Fruit fly (Drosophila melanogaster) whole organism, larva: Measurements from ENCODE around the gene CG32639.
A peak's percentile ranks its signal among the peaks of the same experiment; 100 is the strongest.

ENCODE experiments used
- noc ChIP-seq: fragments of 200-800 bp; sonication (Bioruptor generic); optimal IDR thresholded peaks from 3 replicates; lab custom pipeline; 2019; ENCODE audit warnings: missing biosample characterization, mild to moderate bottlenecking, missing genetic modification characterization, moderate library complexity

Gene CG32639

DNA sequence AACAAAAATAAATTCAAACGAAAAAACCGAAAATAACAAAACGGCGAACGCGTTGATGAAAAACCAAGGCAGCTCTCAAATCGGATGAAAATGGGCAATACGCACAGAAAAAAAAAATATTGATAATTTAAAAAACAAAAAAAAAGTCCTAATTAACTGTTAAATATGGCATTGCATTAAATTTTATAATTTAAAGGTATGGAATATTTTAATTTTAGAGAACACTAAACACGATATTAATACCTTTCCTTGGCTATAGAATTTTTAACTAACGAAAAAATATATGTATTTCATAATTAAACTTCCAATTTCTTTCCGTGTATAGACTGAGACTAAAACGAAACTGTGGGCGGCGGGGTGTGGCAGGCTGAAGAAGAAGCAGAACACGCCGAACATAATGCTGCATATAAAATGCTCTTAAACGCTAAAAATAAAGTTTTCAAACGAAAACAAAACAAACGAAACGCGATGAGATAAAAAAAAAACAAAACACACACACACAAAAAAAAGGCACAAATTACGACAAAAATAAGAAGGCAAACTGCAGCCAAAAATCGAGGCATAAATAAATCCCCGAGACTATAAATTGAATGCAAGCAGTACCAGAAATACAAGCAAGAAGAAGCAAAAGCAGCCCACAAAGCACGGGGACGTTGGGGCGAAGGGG, 38.2 kb upstream of the CG32639 start:
- peak; percentile 25 for TF ChIP-seq noc (tag; lab: Kevin White, UChicago)

DNA sequence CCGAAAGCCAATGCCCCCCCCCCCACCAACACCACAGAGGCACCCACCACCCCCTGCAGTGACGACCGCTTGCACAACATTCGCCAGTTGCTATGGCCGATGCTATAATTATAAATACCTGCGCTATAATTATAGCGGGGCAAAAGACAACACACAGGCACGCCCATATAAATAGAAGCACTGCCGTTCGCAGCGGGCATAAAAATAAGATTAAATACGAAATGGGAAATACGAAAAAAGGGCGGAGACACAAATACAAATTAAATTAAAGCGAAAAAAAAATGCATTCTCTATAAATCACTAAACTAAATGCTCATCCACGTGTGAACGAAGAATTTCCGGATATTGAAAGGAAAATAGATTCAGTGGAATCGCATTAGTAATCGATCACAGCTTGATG, 37.1 kb upstream of the CG32639 start:
- no peak for TF ChIP-seq noc (tag; lab: Kevin White, UChicago)

DNA sequence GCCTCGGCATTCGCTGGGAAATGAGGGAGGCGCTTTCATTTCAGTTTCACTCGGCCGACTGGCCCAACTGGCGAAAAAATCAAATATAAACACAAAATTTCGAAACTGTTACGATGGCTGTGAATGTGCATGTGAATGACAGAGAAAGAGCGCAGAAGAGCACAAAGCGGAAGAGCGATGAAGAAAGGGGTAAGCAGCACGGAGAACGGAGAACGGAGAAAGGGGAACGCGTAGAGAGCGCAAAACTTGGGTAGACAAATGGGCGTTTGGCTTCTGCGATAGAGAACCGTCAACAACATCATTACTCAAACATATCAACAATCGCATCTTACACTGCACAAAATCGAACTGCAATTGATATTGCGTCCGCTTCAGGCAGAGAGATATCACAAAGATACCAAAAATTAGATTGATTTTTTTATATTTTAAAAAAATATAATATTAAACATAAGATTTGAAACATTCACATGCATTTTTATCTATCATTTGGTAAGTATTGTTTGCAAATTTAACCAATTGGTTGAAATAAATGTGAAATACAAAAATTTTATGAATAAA, 36.4 kb upstream of the CG32639 start:
- no peak for TF ChIP-seq noc (tag; lab: Kevin White, UChicago)

DNA sequence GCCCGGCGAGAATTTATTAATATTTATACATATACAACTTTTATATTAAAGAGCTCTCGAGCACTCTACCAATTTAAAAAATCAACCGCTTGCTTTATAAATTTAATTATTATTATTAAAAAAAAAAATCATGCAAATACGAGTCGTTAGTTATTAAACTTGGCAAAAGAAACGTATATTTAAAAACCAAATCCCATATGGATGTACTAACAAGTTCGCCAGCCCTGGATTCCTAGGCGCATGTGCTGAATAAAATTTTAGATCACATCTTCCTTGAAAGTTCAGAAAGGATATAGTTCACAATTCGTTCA, 22.3 kb upstream of the CG32639 start, which contains the start of gene comt:
comt (plus strand) TSS at position 265 of the 311 bp plus-strand sequence.
- TF ChIP-seq noc (tag; lab: Kevin White, UChicago) = no peak

DNA sequence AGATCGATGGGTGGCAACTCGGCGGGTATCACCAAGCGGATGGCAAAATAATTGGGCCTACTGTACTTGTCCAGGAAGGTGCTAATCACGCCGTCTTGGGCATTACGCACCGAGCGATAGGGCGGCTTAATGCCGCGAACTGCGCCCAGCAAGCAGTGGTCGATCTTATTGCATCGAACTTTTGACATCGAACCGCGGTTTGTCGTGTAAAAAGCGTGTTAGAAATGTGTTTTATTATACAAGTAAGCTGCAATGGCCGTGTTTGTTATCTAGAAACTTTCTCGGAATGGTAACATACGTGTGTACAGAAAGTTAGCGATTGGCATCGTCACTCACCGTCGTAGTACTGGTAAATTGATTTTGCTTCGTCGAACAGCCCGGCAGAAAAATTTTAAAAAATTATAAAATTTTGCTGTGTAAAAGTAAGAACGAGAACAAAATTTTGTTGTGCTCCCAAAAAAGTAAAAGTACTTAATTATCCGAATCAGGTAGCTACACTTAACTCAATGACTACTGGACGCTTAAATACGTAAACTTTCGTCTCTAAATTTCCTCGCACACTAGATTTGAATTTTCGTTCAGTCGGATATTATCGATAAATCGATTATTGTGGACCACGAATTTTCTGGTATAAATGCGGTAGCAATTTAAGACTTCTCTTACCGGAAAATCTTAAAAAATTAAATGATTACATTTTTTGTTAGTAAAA, 21.8 kb upstream of the CG32639 start, which contains the start of the genes mew and CG15742:
mew (minus strand) TSS at position 443 of the 709 bp plus-strand sequence.
CG15742 (minus strand) TSS at position 448 of the 709 bp plus-strand sequence.
- TF ChIP-seq noc (tag; lab: Kevin White, UChicago) = no peak

DNA sequence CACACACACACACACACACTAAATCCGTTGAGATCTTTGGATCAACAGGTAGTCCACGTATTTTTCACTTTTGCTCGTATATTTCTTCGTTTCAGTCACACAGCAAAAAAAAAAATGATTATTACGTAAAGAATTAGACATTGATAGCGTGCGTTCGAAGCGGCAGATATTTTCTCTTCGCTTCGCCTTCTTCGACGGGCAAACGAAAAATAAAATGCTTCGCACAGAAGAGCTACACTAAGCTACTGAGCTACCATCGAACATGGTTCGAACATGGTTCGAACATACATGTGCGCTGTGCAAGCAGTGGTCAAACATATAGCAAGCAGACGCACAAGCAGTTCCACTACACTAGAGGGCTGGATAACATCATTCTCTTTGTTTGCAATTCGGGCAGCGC, 20.6 kb upstream of the CG32639 start:
- no peak for TF ChIP-seq noc (tag; lab: Kevin White, UChicago)

DNA sequence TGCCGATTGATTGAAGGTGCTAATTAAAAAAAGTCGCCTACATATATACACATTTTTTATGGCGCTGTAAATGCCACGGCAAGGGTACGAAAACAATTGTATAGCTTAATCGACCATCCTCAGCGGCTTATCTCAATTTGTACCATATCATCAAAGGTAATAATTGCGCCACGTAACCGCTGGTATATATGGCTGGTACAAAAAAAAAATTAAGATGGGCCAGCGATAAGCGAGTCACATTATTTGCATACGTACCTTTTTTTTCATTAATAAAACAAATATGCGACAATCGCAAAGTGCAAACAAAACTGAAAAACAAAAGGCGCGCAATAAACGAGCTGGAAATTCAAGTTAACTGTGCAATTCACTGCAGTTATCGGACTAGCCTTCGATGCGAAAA, 18.1 kb upstream of the CG32639 start:
- no peak for TF ChIP-seq noc (tag; lab: Kevin White, UChicago)

DNA sequence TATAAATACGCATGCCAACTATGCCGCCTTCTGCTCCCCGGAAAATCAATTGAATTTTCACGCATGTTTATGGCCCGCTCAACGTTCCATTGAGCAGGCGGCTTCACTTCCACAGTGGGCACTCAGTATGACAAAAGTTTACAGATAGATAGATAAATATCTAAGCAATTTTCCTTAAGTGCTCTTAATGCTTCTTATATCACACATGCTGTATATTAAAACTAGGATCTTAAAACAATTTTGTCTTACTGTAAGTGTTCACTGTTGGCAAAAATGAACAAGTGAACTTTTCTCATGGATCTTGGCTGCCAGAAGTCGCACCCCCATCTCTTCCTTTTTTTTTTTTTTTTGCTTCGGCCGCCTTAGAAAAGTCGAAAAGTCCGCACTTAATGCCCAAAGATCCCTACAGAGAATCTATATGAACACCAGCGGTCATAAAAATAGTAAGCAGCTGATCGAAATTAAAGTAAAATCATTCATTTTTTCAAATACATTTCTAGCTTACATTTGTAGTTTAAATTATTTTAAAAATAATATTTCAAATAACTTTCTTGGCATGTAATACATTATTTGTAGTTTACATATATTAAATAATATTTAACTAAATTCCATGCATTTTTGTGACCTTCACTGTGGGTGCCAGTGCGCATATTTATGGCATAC, 16.8 kb upstream of the CG32639 start:
- peak; percentile 1 for TF ChIP-seq noc (tag; lab: Kevin White, UChicago)

DNA sequence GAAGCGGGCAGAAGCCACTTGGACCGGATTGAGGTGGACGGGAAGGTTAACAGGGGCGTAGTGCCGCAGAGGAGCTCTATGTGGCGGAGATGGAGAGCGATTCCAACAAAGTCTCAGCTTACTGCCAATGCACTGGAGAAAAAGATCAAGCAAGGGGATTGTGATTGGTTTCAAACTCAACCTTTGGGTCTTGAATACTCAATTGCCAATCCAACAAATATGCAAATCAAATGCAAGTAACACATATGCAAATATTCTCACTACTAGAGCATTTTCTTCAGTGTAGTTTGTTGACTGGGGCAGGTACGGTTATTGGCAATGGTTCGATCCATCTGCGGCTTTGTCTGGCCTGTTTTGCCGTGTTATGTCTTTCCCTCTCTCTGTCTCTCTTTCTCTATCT, 14.9 kb upstream of the CG32639 start:
- peak; percentile 86 for TF ChIP-seq noc (tag; lab: Kevin White, UChicago)

DNA sequence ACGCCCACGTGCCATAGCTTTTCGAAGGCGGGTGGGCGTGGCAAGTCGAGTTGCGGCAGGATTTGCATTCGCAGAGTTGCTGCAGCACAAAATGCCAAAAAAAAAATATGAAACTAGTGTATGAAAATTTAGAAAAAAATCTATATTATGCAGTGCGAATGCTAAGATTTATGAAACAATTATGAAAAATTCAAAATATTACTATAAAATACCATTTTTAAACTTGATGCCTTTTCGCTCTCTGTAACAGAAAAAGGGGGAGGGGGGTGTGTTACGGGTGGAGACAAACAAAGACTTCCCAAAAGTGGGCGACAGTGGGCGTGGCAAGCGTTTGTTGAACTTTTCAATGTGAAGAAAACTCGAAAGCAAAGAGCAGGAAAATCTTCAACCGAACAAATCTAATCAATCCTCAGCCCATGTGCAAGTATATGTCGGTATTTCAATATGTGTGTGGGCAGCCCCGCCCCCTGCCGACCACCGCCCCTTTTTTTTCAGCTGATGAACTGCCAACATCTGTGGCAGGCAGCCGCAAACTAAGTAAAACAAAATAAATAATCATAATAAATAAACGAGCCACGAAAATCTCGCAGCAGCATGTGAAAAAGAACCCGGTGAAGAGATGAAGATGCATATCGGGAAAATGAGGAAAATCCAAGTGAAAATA, 13.5 kb upstream of the CG32639 start:
- no peak for TF ChIP-seq noc (tag; lab: Kevin White, UChicago)

DNA sequence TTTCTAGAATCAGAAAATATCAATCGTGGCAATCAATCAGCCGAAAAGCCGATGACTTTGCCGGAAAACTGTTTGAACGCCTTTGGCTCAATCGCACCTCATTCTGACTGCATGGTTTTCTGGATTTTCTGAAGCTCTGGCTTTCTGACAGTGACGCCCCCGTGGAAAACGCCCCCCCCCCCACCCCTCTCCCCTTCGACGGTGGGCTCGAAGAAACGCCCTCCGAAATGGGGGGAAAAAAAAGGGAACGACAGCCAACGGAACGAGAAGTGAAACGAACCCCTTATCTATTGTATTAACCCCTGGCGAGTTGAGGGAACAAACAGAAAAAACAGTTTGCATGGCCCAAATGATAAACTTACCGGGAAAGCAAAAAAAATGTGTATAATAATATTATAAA, 12.1 kb upstream of the CG32639 start:
- TF ChIP-seq noc (tag; lab: Kevin White, UChicago) = no peak

DNA sequence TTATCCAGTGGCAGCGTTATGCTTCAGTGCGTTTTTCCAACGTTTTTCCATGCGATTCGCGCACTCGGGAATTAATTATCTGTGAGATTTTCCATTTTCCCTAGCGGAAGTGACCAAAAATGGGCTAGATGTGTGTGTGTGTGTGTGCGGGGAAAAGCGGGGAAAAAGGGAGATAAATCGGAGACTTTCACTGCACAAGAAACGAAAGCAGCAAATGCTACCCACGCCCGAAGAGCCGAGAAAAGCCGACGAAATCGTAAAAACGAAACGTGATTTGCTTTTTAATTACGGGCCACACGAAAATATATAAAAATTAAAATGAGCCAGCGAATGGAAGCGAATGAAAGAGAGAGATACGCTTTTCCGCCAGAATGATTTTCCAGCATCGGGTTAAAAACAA, 11.4 kb upstream of the CG32639 start:
- no peak for TF ChIP-seq noc (tag; lab: Kevin White, UChicago)

DNA sequence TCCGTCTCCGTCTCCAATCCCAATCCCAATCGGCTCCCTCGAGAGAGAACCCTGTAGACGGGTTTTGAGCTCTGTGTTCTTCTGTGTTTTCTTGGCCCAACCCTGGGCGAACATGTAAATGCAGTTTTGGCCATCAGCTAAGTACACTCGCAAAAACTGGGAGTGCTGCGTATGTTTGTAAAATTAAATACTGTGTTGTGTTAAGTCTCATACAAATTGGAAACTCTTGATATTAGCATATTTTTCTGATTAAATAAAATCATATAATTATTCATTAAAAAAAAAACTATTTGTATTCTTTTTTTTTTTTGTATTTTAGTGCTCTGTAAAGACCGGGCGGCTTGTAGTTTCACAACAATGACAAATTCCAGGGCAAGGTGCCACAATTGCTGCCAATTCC, 9.4 kb upstream of the CG32639 start:
- no peak for TF ChIP-seq noc (tag; lab: Kevin White, UChicago)

DNA sequence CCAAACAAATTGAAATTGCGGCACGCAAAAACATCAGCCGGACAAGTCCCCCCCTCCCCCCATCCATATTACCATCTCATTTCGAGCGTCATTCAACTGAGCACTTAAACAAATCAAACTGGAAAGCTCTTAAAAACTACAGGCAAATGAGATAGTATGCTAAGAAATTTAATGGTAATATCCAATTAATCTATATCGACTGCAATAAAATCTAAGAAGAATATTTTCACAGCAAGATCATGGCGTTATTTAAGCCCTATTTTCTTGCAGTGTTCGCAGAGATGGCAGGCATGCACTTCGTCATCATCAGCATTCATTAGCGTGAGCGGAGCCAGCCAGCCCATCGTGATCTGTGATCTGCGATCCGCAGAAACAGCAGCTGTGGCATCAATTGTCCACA, 8.1 kb upstream of the CG32639 start:
- no peak for TF ChIP-seq noc (tag; lab: Kevin White, UChicago)

DNA sequence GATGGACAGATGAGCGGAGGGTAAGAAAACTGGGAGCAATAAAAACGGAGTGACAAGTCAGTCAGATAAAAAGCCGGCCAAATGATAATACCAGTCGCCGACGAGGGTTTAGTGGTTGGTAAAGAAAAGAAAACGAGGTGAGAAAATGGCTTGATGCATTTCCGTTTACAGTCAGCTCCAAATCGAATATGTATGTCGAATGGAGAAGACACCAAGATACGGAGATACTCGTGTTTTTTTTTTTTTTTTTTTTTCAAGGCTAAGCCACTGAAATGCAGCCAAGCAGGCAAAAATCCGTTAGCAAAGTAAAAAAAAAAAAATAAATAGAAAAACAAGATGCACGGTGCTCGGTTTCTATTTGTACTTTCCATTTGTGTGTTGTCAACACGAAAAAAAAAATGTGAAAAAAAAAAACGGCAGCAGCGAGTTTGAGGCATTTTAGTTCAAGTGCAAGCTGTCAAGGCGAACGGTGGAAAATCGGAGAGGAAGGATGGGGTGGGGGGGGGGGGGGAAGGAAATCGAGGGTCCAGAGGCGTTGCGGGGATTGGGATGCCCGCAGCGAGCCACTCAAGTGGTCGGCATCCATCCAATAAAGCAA, 7.5 kb upstream of the CG32639 start:
- TF ChIP-seq noc (tag; lab: Kevin White, UChicago) = no peak
